Worm (Caenorhabditis elegans) whole organism, mixed stage, embryonic: ENCODE results near the gene F53F8.4.

ENCODE experiments used
- bed-3 ChIP-seq: fragments of 200-800 bp; sonication (Bioruptor generic); optimal IDR thresholded peaks from 3 replicates; lab custom pipeline; 2018; ENCODE audit warnings: mild to moderate bottlenecking, missing genetic modification characterization, moderate library complexity, missing compliant biosample characterization
- blmp-1 ChIP-seq: fragments of 150-350 bp; optimal IDR thresholded peaks from 2 replicates; lab custom pipeline; 2014; ENCODE audit warnings: missing biosample characterization, missing genetic modification characterization
- mep-1 ChIP-seq: fragments of 150-350 bp; optimal IDR thresholded peaks from 2 replicates; lab custom pipeline; 2017; ENCODE audit warnings: missing biosample characterization, missing genetic modification reagents, missing genetic modification characterization, inconsistent platforms
- nhr-12 ChIP-seq: fragments of 150-350 bp; optimal IDR thresholded peaks from 2 replicates; lab custom pipeline; 2014; ENCODE audit warnings: missing biosample characterization, missing genetic modification characterization
- nhr-28 ChIP-seq: fragments of 150-350 bp; optimal IDR thresholded peaks from 2 replicates; lab custom pipeline; 2014; ENCODE audit warnings: missing biosample characterization, missing genetic modification characterization
- tbx-8 ChIP-seq: fragments of 200-800 bp; sonication (Bioruptor generic); optimal IDR thresholded peaks from 2 replicates; lab custom pipeline; 2018; ENCODE audit warnings: mild to moderate bottlenecking, missing genetic modification characterization, moderate library complexity, missing compliant biosample characterization
- ztf-11 ChIP-seq: fragments of 150-350 bp; optimal IDR thresholded peaks from 2 replicates; lab custom pipeline; 2014; ENCODE audit warnings: missing biosample characterization, missing genetic modification characterization

ce11 chrV:20654350-20654749, 37.1 kb downstream of the F53F8.4 start, which contains the start of gene mnr-1:
- no peak for TF ChIP-seq blmp-1
- no peak for TF ChIP-seq tbx-8 (GFP tag; lab: Kevin White, UChicago)
- no peak for TF ChIP-seq nhr-28 (tag; lab: Kevin White, UChicago)
- no peak for TF ChIP-seq ztf-11 (tag; lab: Kevin White, UChicago)
- no peak for TF ChIP-seq mep-1 (tag; lab: Kevin White, UChicago)
- TF ChIP-seq nhr-12 = no peak
- no peak for TF ChIP-seq bed-3 (GFP tag; lab: Kevin White, UChicago)
